Worm (Caenorhabditis elegans) whole organism, dauer: ENCODE data around the gene maph-9.

Experiments
- unc-62 ChIP-seq: sonication (generic microtip); optimal IDR thresholded peaks from 2 replicates; lab custom pipeline; 2017; ENCODE audit warnings: missing biosample characterization, missing genetic modification reagents, missing genetic modification characterization

Gene maph-9

ce11 chrIV:7158161-7158560 is 1.7 kb downstream of the maph-9 start:
- TF ChIP-seq unc-62 (GFP tag; lab: Kevin White, UChicago): no peak

ce11 chrIV:7159586-7159985 is 3.2 kb downstream of the maph-9 start:
- no peak for TF ChIP-seq unc-62 (GFP tag; lab: Kevin White, UChicago)

ce11 chrIV:7165723-7166122 is 9.3 kb downstream of the maph-9 start, which contains the start of gene rpc-1:
TSS of gene rpc-1 (minus strand) at chrIV:7165748.
- no peak for TF ChIP-seq unc-62 (GFP tag; lab: Kevin White, UChicago)

- no peak for TF ChIP-seq unc-62 (GFP tag; lab: Kevin White, UChicago)
These were observed 10.1 kb downstream of the maph-9 start, which contains the start of gene C42D4.18 for ce11 chrIV:7166553-7166952. TSS of gene C42D4.18 (plus strand) at chrIV:7166783.

ce11 chrIV:7167983-7168760 is 11.7 kb downstream of the maph-9 start, which contains the start of gene skr-16:
TSS of gene skr-16 (plus strand) at chrIV:7168710.
- TF ChIP-seq unc-62 (GFP tag; lab: Kevin White, UChicago): no peak

ce11 chrIV:7171222-7171621 is 14.8 kb downstream of the maph-9 start, which contains the start of gene str-220:
TSS of gene str-220 (minus strand) at chrIV:7171322.
- no peak for TF ChIP-seq unc-62 (GFP tag; lab: Kevin White, UChicago)

- no peak for TF ChIP-seq unc-62 (GFP tag; lab: Kevin White, UChicago)
These were observed 17.1 kb downstream of the maph-9 start, which contains the start of gene str-1 for ce11 chrIV:7173489-7173888. TSS of gene str-1 (plus strand) at chrIV:7173789.

- TF ChIP-seq unc-62 (GFP tag; lab: Kevin White, UChicago): no peak
These were observed 18.9 kb downstream of the maph-9 start, which contains the start of gene C42D4.19 for ce11 chrIV:7175346-7175745. TSS of gene C42D4.19 (plus strand) at chrIV:7175646.

- TF ChIP-seq unc-62 (GFP tag; lab: Kevin White, UChicago): no peak
These were observed 20.5 kb downstream of the maph-9 start, which contains the start of gene str-44 for ce11 chrIV:7176887-7177286. TSS of gene str-44 (plus strand) at chrIV:7177187.

- TF ChIP-seq unc-62 (GFP tag; lab: Kevin White, UChicago): no peak
These were observed 22.5 kb downstream of the maph-9 start, which contains the start of gene C42D4.3 for ce11 chrIV:7178942-7179341. TSS of gene C42D4.3 (plus strand) at chrIV:7179239.

ce11 chrIV:7180304-7180703 is 23.9 kb downstream of the maph-9 start, which contains the start of gene cest-10:
TSS of gene cest-10 (plus strand) at chrIV:7180557.
- no peak for TF ChIP-seq unc-62 (GFP tag; lab: Kevin White, UChicago)

- no peak for TF ChIP-seq unc-62 (GFP tag; lab: Kevin White, UChicago)
These were observed 26.4 kb downstream of the maph-9 start for ce11 chrIV:7182818-7183217.

- no peak for TF ChIP-seq unc-62 (GFP tag; lab: Kevin White, UChicago)
These were observed 28.2 kb downstream of the maph-9 start, which contains the start of gene clec-179 for ce11 chrIV:7184597-7184996. TSS of gene clec-179 (minus strand) at chrIV:7184697.

- no peak for TF ChIP-seq unc-62 (GFP tag; lab: Kevin White, UChicago)
These were observed 30.3 kb downstream of the maph-9 start, which contains the start of gene str-249 for ce11 chrIV:7186756-7187155. TSS of gene str-249 (minus strand) at chrIV:7186856.

ce11 chrIV:7188030-7188429 is 31.6 kb downstream of the maph-9 start, which contains the start of gene C42D4.13:
TSS of gene C42D4.13 (minus strand) at chrIV:7188130.
- TF ChIP-seq unc-62 (GFP tag; lab: Kevin White, UChicago): no peak
